Fruit fly (Drosophila melanogaster) whole organism, embryonic: ENCODE measurements around the gene pes.

Source experiments
- Aef1 ChIP-seq: fragments of 200-800 bp; sonication (Bioruptor generic); IDR thresholded peaks from 3 replicates; pipeline ENCODE4 v1.3.6; 2022; ENCODE audit warnings: missing biosample characterization, missing genetic modification characterization
- Atf-2 ChIP-seq: fragments of 200-800 bp; sonication (Bioruptor generic); optimal IDR thresholded peaks from 2 replicates; lab custom pipeline; 2016; ENCODE audit warnings: missing biosample characterization, missing genetic modification characterization
- Bdp1 ChIP-seq: fragments of 200-800 bp; sonication (Bioruptor generic); optimal IDR thresholded peaks from 3 replicates; lab custom pipeline; 2016; ENCODE audit warnings: missing biosample characterization, missing genetic modification characterization
- CG10543 ChIP-seq: fragments of 200-800 bp; sonication (Bioruptor generic); optimal IDR thresholded peaks from 3 replicates; lab custom pipeline; 2017; ENCODE audit warnings: missing biosample characterization, mild to moderate bottlenecking, missing genetic modification characterization, moderate library complexity
- CG12155 ChIP-seq: fragments of 200-800 bp; sonication (Bioruptor generic); optimal IDR thresholded peaks from 3 replicates; lab custom pipeline; 2016; ENCODE audit warnings: missing biosample characterization, missing genetic modification characterization
- CG12659 ChIP-seq: fragments of 200-800 bp; sonication (Bioruptor generic); optimal IDR thresholded peaks from 3 replicates; lab custom pipeline; 2017; ENCODE audit warnings: mild to moderate bottlenecking, missing biosample characterization, missing genetic modification reagents, missing genetic modification characterization
- CG13894 ChIP-seq: fragments of 200-800 bp; sonication (Bioruptor generic); optimal IDR thresholded peaks from 3 replicates; lab custom pipeline; 2018; ENCODE audit warnings: missing biosample characterization, mild to moderate bottlenecking, missing genetic modification characterization, moderate library complexity
- CG14441 ChIP-seq: fragments of 200-800 bp; sonication (Bioruptor generic); IDR thresholded peaks from 2 replicates; pipeline ENCODE4 v1.3.6; 2022; ENCODE audit warnings: missing biosample characterization, missing genetic modification characterization
- CG14965 ChIP-seq: fragments of 200-800 bp; sonication (Bioruptor generic); optimal IDR thresholded peaks from 2 replicates; lab custom pipeline; 2016; ENCODE audit warnings: missing biosample characterization, missing genetic modification characterization, borderline replicate concordance
- CG15696 ChIP-seq: fragments of 200-800 bp; sonication (Bioruptor generic); optimal IDR thresholded peaks from 2 replicates; lab custom pipeline; 2019; ENCODE audit warnings: missing biosample characterization, mild to moderate bottlenecking, missing genetic modification characterization, moderate library complexity
- CG1603 ChIP-seq: fragments of 200-800 bp; sonication (Bioruptor generic); optimal IDR thresholded peaks from 2 replicates; lab custom pipeline; 2019; ENCODE audit warnings: missing biosample characterization, mild to moderate bottlenecking, missing genetic modification characterization, moderate library complexity
- CG17829 ChIP-seq: fragments of 200-800 bp; optimal IDR thresholded peaks from 2 replicates; lab custom pipeline; 2019; ENCODE audit warnings: missing biosample characterization, mild to moderate bottlenecking, missing genetic modification characterization, moderate library complexity
- CG18619 ChIP-seq: fragments of 200-800 bp; sonication (Bioruptor generic); optimal IDR thresholded peaks from 3 replicates; lab custom pipeline; 2017; ENCODE audit warnings: missing biosample characterization, mild to moderate bottlenecking, missing genetic modification characterization
- CG2678 ChIP-seq: fragments of 200-800 bp; sonication (Bioruptor generic); optimal IDR thresholded peaks from 3 replicates; lab custom pipeline; 2019; ENCODE audit warnings: missing biosample characterization, mild to moderate bottlenecking, missing genetic modification characterization, moderate library complexity
- CG31224 ChIP-seq: fragments of 200-800 bp; sonication (Bioruptor generic); IDR thresholded peaks from 2 replicates; pipeline ENCODE4 v1.3.6; 2022; ENCODE audit warnings: missing biosample characterization, missing genetic modification characterization
- CG4424 ChIP-seq: fragments of 200-800 bp; sonication (Bioruptor generic); optimal IDR thresholded peaks from 3 replicates; lab custom pipeline; 2016; ENCODE audit warnings: missing biosample characterization, missing genetic modification characterization
- CG6654 ChIP-seq: fragments of 200-800 bp; sonication (Bioruptor generic); optimal IDR thresholded peaks from 2 replicates; lab custom pipeline; 2017; ENCODE audit warnings: missing biosample characterization, mild to moderate bottlenecking, missing genetic modification characterization
- CG6854 ChIP-seq: fragments of 200-800 bp; sonication (Bioruptor generic); optimal IDR thresholded peaks from 3 replicates; lab custom pipeline; 2017; ENCODE audit warnings: missing biosample characterization, mild to moderate bottlenecking, missing genetic modification characterization
- CG7839 ChIP-seq: fragments of 200-800 bp; sonication (Bioruptor generic); optimal IDR thresholded peaks from 3 replicates; lab custom pipeline; 2018; ENCODE audit warnings: missing biosample characterization, mild to moderate bottlenecking, missing genetic modification characterization, moderate library complexity
- CG8089 ChIP-seq: fragments of 200-800 bp; sonication (Bioruptor generic); optimal IDR thresholded peaks from 3 replicates; lab custom pipeline; 2016; ENCODE audit warnings: missing biosample characterization, missing genetic modification characterization
- CHES-1-like ChIP-seq: fragments of 200-800 bp; sonication (Bioruptor generic); optimal IDR thresholded peaks from 2 replicates; lab custom pipeline; 2016; ENCODE audit warnings: missing biosample characterization, missing genetic modification characterization
- Deaf1 ChIP-seq: fragments of 200-800 bp; optimal IDR thresholded peaks from 3 replicates; lab custom pipeline; 2019; ENCODE audit warnings: missing biosample characterization, mild to moderate bottlenecking, missing genetic modification characterization, moderate library complexity
- Ets65A ChIP-seq: fragments of 200-800 bp; sonication (Bioruptor generic); peaks from one replicate; lab custom pipeline; 2016; ENCODE audit warnings: missing biosample characterization, missing genetic modification characterization
- GATAe ChIP-seq: fragments of 200-800 bp; sonication (Bioruptor generic); conservative IDR thresholded peaks from 2 replicates; pipeline ENCODE4 v1.3.6; 2022; ENCODE audit warnings: missing biosample characterization, missing genetic modification characterization
- H2.0 ChIP-seq: fragments of 200-800 bp; sonication (Bioruptor generic); IDR thresholded peaks from 2 replicates; pipeline ENCODE4 v1.3.6; 2022; ENCODE audit warnings: missing biosample characterization, missing genetic modification characterization
- HLH54F ChIP-seq: fragments of 200-800 bp; sonication (Bioruptor generic); optimal IDR thresholded peaks from 3 replicates; lab custom pipeline; 2016; ENCODE audit warnings: missing biosample characterization, missing genetic modification characterization
- Hr51 ChIP-seq, 2 experiments: fragments of 200-800 bp; sonication (Bioruptor generic); optimal IDR thresholded peaks; 2 replicates in 1 of 2; 3 replicates in 1 of 2; lab custom pipeline; 2016 to 2018; ENCODE audit warnings: missing biosample characterization in 2 of 2, missing genetic modification characterization in 2 of 2, mild to moderate bottlenecking in 1 of 2, moderate library complexity in 1 of 2
- NFAT ChIP-seq: fragments of 200-800 bp; sonication (Bioruptor generic); IDR thresholded peaks from 2 replicates; pipeline ENCODE4 v1.3.6; 2022; ENCODE audit warnings: missing biosample characterization, missing genetic modification characterization
- TFAM ChIP-seq: fragments of 200-800 bp; sonication (Bioruptor generic); optimal IDR thresholded peaks from 2 replicates; lab custom pipeline; 2017; ENCODE audit warnings: missing biosample characterization, missing genetic modification characterization, inconsistent platforms
- Xbp1 ChIP-seq: fragments of 200-800 bp; sonication (Bioruptor generic); optimal IDR thresholded peaks from 3 replicates; lab custom pipeline; 2016; ENCODE audit warnings: missing biosample characterization, mild to moderate bottlenecking, missing genetic modification characterization
- Xrp1 ChIP-seq: fragments of 200-800 bp; sonication (Bioruptor generic); IDR thresholded peaks from 2 replicates; pipeline ENCODE4 v1.3.6; 2022; ENCODE audit warnings: missing biosample characterization, missing genetic modification characterization
- al ChIP-seq: fragments of 200-800 bp; sonication (Bioruptor generic); IDR thresholded peaks from 2 replicates; pipeline ENCODE4 v1.3.6; 2022; ENCODE audit warnings: missing biosample characterization, missing genetic modification characterization
- ap ChIP-seq: fragments of 200-800 bp; sonication (Bioruptor generic); IDR thresholded peaks from 2 replicates; pipeline ENCODE4 v1.3.6; 2022; ENCODE audit warnings: missing biosample characterization, missing genetic modification characterization
- cad ChIP-seq: fragments of >200 bp; optimal IDR thresholded peaks from 2 replicates; lab custom pipeline; 2017; ENCODE audit warnings: missing biosample characterization, missing genetic modification characterization
- chm ChIP-seq: fragments of 200-800 bp; sonication (Bioruptor generic); IDR thresholded peaks from 2 replicates; pipeline ENCODE4 v1.3.6; 2022; ENCODE audit warnings: missing biosample characterization, missing genetic modification characterization
- cwo ChIP-seq: fragments of 200-800 bp; sonication (Bioruptor generic); optimal IDR thresholded peaks from 3 replicates; lab custom pipeline; 2017; ENCODE audit warnings: missing biosample characterization, missing genetic modification characterization, mild to moderate bottlenecking, moderate library complexity, missing genetic modification reagents
- gem ChIP-seq: fragments of 200-800 bp; sonication (Bioruptor generic); optimal IDR thresholded peaks from 2 replicates; lab custom pipeline; 2019; ENCODE audit warnings: missing biosample characterization, mild to moderate bottlenecking, missing genetic modification characterization, moderate library complexity
- her ChIP-seq: fragments of 200-800 bp; sonication (Bioruptor generic); optimal IDR thresholded peaks from 2 replicates; lab custom pipeline; 2016; ENCODE audit warnings: missing biosample characterization, missing genetic modification characterization
- lilli ChIP-seq: fragments of 200-800 bp; sonication (Bioruptor generic); optimal IDR thresholded peaks from 3 replicates; lab custom pipeline; 2016; ENCODE audit warnings: missing biosample characterization, missing genetic modification characterization
- lmd ChIP-seq: fragments of 200-800 bp; sonication (Bioruptor generic); IDR thresholded peaks from 2 replicates; pipeline ENCODE4 v1.3.6; 2022; ENCODE audit warnings: missing biosample characterization, missing genetic modification characterization
- lola ChIP-seq, 3 experiments: fragments of >200 bp in 2 of 3; fragments of 200-800 bp in 1 of 3; sonication (Bioruptor generic) in 1 of 3; optimal IDR thresholded peaks; 2 replicates each; lab custom pipeline; 2017 to 2019; ENCODE audit warnings: missing biosample characterization in 3 of 3, missing genetic modification characterization in 3 of 3, mild to moderate bottlenecking in 1 of 3, moderate library complexity in 1 of 3
- nau ChIP-seq: fragments of 200-800 bp; sonication (Bioruptor generic); optimal IDR thresholded peaks from 3 replicates; lab custom pipeline; 2017; ENCODE audit warnings: missing biosample characterization, mild to moderate bottlenecking, missing genetic modification characterization, missing genetic modification reagents
- oc ChIP-seq: fragments of 200-800 bp; sonication (Bioruptor generic); optimal IDR thresholded peaks from 2 replicates; lab custom pipeline; 2018; ENCODE audit warnings: missing biosample characterization, mild to moderate bottlenecking, missing genetic modification characterization, moderate library complexity
- phol ChIP-seq: fragments of 200-800 bp; sonication (Bioruptor generic); optimal IDR thresholded peaks from 3 replicates; lab custom pipeline; 2018; ENCODE audit warnings: missing biosample characterization, mild to moderate bottlenecking, missing genetic modification characterization, moderate library complexity
- pzg ChIP-seq: fragments of 200-800 bp; sonication (Bioruptor generic); optimal IDR thresholded peaks from 3 replicates; lab custom pipeline; 2018; ENCODE audit warnings: missing biosample characterization, mild to moderate bottlenecking, missing genetic modification characterization, moderate library complexity
- sd ChIP-seq: fragments of 200-800 bp; sonication (Bioruptor generic); optimal IDR thresholded peaks from 3 replicates; lab custom pipeline; 2018; ENCODE audit warnings: missing biosample characterization, mild to moderate bottlenecking, missing genetic modification characterization, moderate library complexity
- tup ChIP-seq: fragments of 200-800 bp; sonication (Bioruptor generic); optimal IDR thresholded peaks from 2 replicates; lab custom pipeline; 2016; ENCODE audit warnings: missing biosample characterization, mild to moderate bottlenecking, missing genetic modification characterization, moderate library complexity
- unc-4 ChIP-seq: fragments of 200-800 bp; sonication (Bioruptor generic); IDR thresholded peaks from 2 replicates; pipeline ENCODE4 v1.3.6; 2022; ENCODE audit warnings: missing biosample characterization, missing genetic modification characterization; ENCODE audit not compliant: partially characterized antibody
- vvl ChIP-seq: fragments of 200-800 bp; sonication (Bioruptor generic); IDR thresholded peaks from 2 replicates; pipeline ENCODE4 v1.3.6; 2022; ENCODE audit warnings: missing biosample characterization, missing genetic modification characterization
- zfh2 ChIP-seq: fragments of 200-800 bp; sonication (Bioruptor generic); optimal IDR thresholded peaks from 2 replicates; lab custom pipeline; 2016; ENCODE audit warnings: missing biosample characterization, missing genetic modification characterization

The pes gene

dm6 chr2L:8000578-8001040 lies 6.6 kb upstream of the pes start (continued):
- peak; percentile 81 for TF ChIP-seq Ets65A (GFP tag; lab: Kevin White, UChicago)
- TF ChIP-seq CG6654 (GFP tag; lab: Kevin White, UChicago), result peak; percentile 26
- peak; percentile 25 for TF ChIP-seq Atf-2
- TF ChIP-seq CHES-1-like (GFP tag; lab: Kevin White, UChicago), result no peak
- peak; percentile 25 for TF ChIP-seq CG10543 (GFP tag; lab: Kevin White, UChicago)
- peak; percentile 59 for TF ChIP-seq al (GFP tag; lab: Robert Waterston, UW)
- peak; percentile 9 for TF ChIP-seq Xbp1 (GFP tag; lab: Kevin White, UChicago)
- TF ChIP-seq CG17829 (tag; lab: Kevin White, UChicago), result no peak
- TF ChIP-seq TFAM (GFP tag; lab: Kevin White, UChicago), result no peak
- peak; percentile 7 for TF ChIP-seq gem (tag; lab: Kevin White, UChicago)
- TF ChIP-seq tup (GFP tag; lab: Kevin White, UChicago), result no peak
- peak; percentile 36; the same call in 1 of the 2 replicates for TF ChIP-seq lmd (GFP tag; lab: Robert Waterston, UW)
- TF ChIP-seq cad (GFP tag; lab: Kevin White, UChicago), result no peak
- no peak for TF ChIP-seq lola (GFP tag; optimal IDR thresholded peaks at IDR 0.05; lab: Kevin White, UChicago)
- TF ChIP-seq sd (tag; lab: Kevin White, UChicago), result peak; percentile 65
- peak; percentile 23; the same call in 1 of the 2 replicates for TF ChIP-seq vvl
- TF ChIP-seq chm (GFP tag; lab: Robert Waterston, UW), result no peak
- peak; percentile 41 for TF ChIP-seq CG18619 (GFP tag; lab: Kevin White, UChicago)
- TF ChIP-seq Hr51 (GFP tag; optimal IDR thresholded peaks at IDR 0.05; lab: Kevin White, UChicago), result peak; percentile 3 to 11
- no peak for TF ChIP-seq CG15696 (tag; lab: Kevin White, UChicago)
- TF ChIP-seq CG4424 (GFP tag; lab: Kevin White, UChicago), result no peak
- TF ChIP-seq CG14965 (GFP tag; lab: Kevin White, UChicago), result no peak
- TF ChIP-seq pzg (GFP tag; lab: Kevin White, UChicago), result no peak
- peak; percentile 22 for TF ChIP-seq CG13894 (tag; lab: Kevin White, UChicago)
- no peak for TF ChIP-seq phol
- no peak for TF ChIP-seq CG14441 (GFP tag; lab: Robert Waterston, UW)
- TF ChIP-seq H2.0 (GFP tag; lab: Robert Waterston, UW), result no peak
- no peak for TF ChIP-seq unc-4 (GFP tag; lab: Robert Waterston, UW)
- TF ChIP-seq CG8089 (GFP tag; lab: Kevin White, UChicago), result no peak
- TF ChIP-seq lilli (GFP tag; lab: Kevin White, UChicago), result peak; percentile 68
- TF ChIP-seq Deaf1 (tag; lab: Kevin White, UChicago), result peak; percentile 4
- no peak for TF ChIP-seq Bdp1
- TF ChIP-seq oc (tag; lab: Kevin White, UChicago), result no peak
- TF ChIP-seq CG7839 (tag; lab: Kevin White, UChicago), result peak; percentile 26
- peak; percentile 44 for TF ChIP-seq CG12155
- TF ChIP-seq CG1603 (tag; lab: Kevin White, UChicago), result no peak
- TF ChIP-seq CG2678, result peak; percentile 45
- no peak for TF ChIP-seq Xrp1 (GFP tag; lab: Robert Waterston, UW)
- TF ChIP-seq her, result peak; percentile 49
- no peak for TF ChIP-seq Aef1 (GFP tag; lab: Robert Waterston, UW)
- TF ChIP-seq CG31224 (GFP tag; lab: Robert Waterston, UW), result 0 out of 2 replicates have a peak, but pooled peaks have one; percentile 19
- peak; percentile 31 for TF ChIP-seq cwo (GFP tag; lab: Kevin White, UChicago)
- TF ChIP-seq NFAT (GFP tag; lab: Robert Waterston, UW), result peak; percentile 9; the same call in 1 of the 2 replicates
- TF ChIP-seq HLH54F (GFP tag; lab: Kevin White, UChicago), result peak; percentile 45
- TF ChIP-seq nau (GFP tag; lab: Kevin White, UChicago), result no peak
- no peak for TF ChIP-seq ap (GFP tag; lab: Robert Waterston, UW)
- no peak for TF ChIP-seq GATAe (GFP tag; lab: Robert Waterston, UW)
- TF ChIP-seq zfh2 (GFP tag; lab: Kevin White, UChicago), result peak; percentile 75
- peak; percentile 25 for TF ChIP-seq CG12659 (GFP tag; lab: Kevin White, UChicago)
- TF ChIP-seq CG6854, result peak; percentile 4
